Worm (Caenorhabditis elegans) whole organism, L1 larva: Measurements from ENCODE around the gene Y42H9AR.4.

Experiments used
- C34B4.2 ChIP-seq: sonication (generic microtip); optimal IDR thresholded peaks from 2 replicates; lab custom pipeline; 2017; ENCODE audit warnings: mild to moderate bottlenecking, missing genetic modification characterization, missing compliant biosample characterization
- ceh-8 ChIP-seq: fragments of 200-800 bp; sonication (Bioruptor generic); optimal IDR thresholded peaks from 2 replicates; lab custom pipeline; 2018; ENCODE audit warnings: mild to moderate bottlenecking, missing genetic modification characterization, moderate library complexity, missing compliant biosample characterization
- ceh-82 ChIP-seq, 3 experiments: fragments of 150-350 bp in 1 of 3; sonication (generic microtip) in 2 of 3; optimal IDR thresholded peaks; 2 replicates each; lab custom pipeline; 2014 to 2017; ENCODE audit warnings: missing biosample characterization in 3 of 3, missing genetic modification characterization in 3 of 3
- fkh-8 ChIP-seq: sonication (generic microtip); optimal IDR thresholded peaks from 2 replicates; lab custom pipeline; 2016; ENCODE audit warnings: mild to moderate bottlenecking, missing genetic modification characterization, missing compliant biosample characterization
- isw-1 ChIP-seq: fragments of 200-800 bp; sonication (Bioruptor generic); IDR thresholded peaks from 2 replicates; pipeline ENCODE4 v1.3.6; 2022; ENCODE audit warnings: missing genetic modification characterization, missing compliant biosample characterization
- lin-13 ChIP-seq: fragments of 150-350 bp; optimal IDR thresholded peaks from 2 replicates; lab custom pipeline; 2014; ENCODE audit warnings: missing biosample characterization, missing genetic modification reagents, missing genetic modification characterization
- lin-39 ChIP-seq: fragments of 150-350 bp; optimal IDR thresholded peaks from 2 replicates; lab custom pipeline; 2014; ENCODE audit warnings: missing biosample characterization, missing genetic modification reagents, missing genetic modification characterization
- nhr-28 ChIP-seq: fragments of 150-350 bp; optimal IDR thresholded peaks from 2 replicates; lab custom pipeline; 2014; ENCODE audit warnings: missing biosample characterization, missing genetic modification characterization
- nhr-76 ChIP-seq: sonication (generic microtip); optimal IDR thresholded peaks from 2 replicates; lab custom pipeline; 2017; ENCODE audit warnings: missing biosample characterization, missing genetic modification characterization

DNA sequence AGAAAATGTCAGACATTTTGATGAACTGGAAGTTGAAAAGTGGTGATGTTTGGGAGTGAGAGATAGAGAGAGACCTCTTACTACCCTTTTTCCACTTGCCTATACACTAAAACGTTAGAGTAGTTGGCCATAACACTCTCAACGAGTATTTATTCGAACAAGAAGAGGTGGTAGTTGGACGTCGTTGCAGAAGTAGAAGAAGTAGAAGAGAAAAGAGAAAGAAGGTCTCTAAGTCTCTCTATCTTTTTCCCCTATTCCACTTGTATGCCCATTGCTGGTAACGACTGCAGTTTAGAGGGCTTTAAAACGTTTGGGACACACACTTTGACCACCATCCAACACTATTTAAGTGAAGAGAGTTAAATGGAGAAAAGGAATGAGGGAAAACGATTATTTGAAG is 20.5 kb downstream of the Y42H9AR.4 start:
- no peak for TF ChIP-seq lin-13 (GFP tag; lab: Kevin White, UChicago)
- no peak for TF ChIP-seq ceh-82 (tag; optimal IDR thresholded peaks at IDR 0.05; lab: Kevin White, UChicago)
- no peak for TF ChIP-seq isw-1
- TF ChIP-seq nhr-28 (tag; lab: Kevin White, UChicago): no peak
- no peak for TF ChIP-seq fkh-8 (tag; lab: Kevin White, UChicago)
- no peak for TF ChIP-seq C34B4.2
- no peak for TF ChIP-seq nhr-76 (tag; lab: Kevin White, UChicago)
- no peak for TF ChIP-seq ceh-8 (GFP tag; lab: Kevin White, UChicago)
- TF ChIP-seq lin-39: no peak
